Fruit fly (Drosophila melanogaster) whole organism, wandering third instar larva: ENCODE measurements around the gene CG31272.

Source experiments
- CG32264 ChIP-seq: fragments of 200-800 bp; sonication (Bioruptor generic); optimal IDR thresholded peaks from 2 replicates; lab custom pipeline; 2016; ENCODE audit warnings: missing biosample characterization, missing genetic modification characterization
- CG9705 ChIP-seq: fragments of 200-800 bp; sonication (Bioruptor generic); optimal IDR thresholded peaks from 2 replicates; lab custom pipeline; 2018; ENCODE audit warnings: missing biosample characterization, mild to moderate bottlenecking, missing genetic modification characterization
- CrebA ChIP-seq: fragments of 200-800 bp; sonication (Bioruptor generic); optimal IDR thresholded peaks from 2 replicates; lab custom pipeline; 2016; ENCODE audit warnings: missing biosample characterization, mild to moderate bottlenecking, missing genetic modification characterization, borderline replicate concordance
- Dfd ChIP-seq: fragments of >200 bp; optimal IDR thresholded peaks from 2 replicates; lab custom pipeline; 2017; ENCODE audit warnings: missing biosample characterization, missing genetic modification characterization
- Dif ChIP-seq: fragments of 200-275, 200-300 bp; sonication (Bioruptor generic); optimal IDR thresholded peaks from 2 replicates; lab custom pipeline; 2018; ENCODE audit warnings: missing biosample characterization, missing genetic modification characterization; ENCODE audit not compliant: partially characterized antibody
- GATAd ChIP-seq: sonication (Bioruptor generic); optimal IDR thresholded peaks from 2 replicates; lab custom pipeline; 2016; ENCODE audit warnings: missing biosample characterization, missing genetic modification characterization
- HLH106 ChIP-seq: fragments of 200-800 bp; optimal IDR thresholded peaks from 3 replicates; lab custom pipeline; 2019; ENCODE audit warnings: missing biosample characterization, mild to moderate bottlenecking, missing genetic modification characterization, moderate library complexity
- Hr83 ChIP-seq: fragments of 200-300 bp; sonication (Bioruptor generic); optimal IDR thresholded peaks from 2 replicates; lab custom pipeline; 2016; ENCODE audit warnings: missing biosample characterization, mild to moderate bottlenecking, missing genetic modification characterization, moderate library complexity; ENCODE audit not compliant: poor library complexity, severe bottlenecking
- Jra ChIP-seq: sonication (Bioruptor generic); optimal IDR thresholded peaks from 2 replicates; lab custom pipeline; 2016; ENCODE audit warnings: missing biosample characterization, missing genetic modification characterization
- Mio ChIP-seq: sonication (Bioruptor generic); optimal IDR thresholded peaks from 2 replicates; lab custom pipeline; 2016; ENCODE audit warnings: missing biosample characterization, missing genetic modification characterization
- Myc ChIP-seq: fragments of >200 bp; optimal IDR thresholded peaks from 2 replicates; lab custom pipeline; 2017
- Rel ChIP-seq, 2 experiments: fragments of 200-800 bp; sonication (Bioruptor generic) in 1 of 2; optimal IDR thresholded peaks; 2 replicates in 1 of 2; 3 replicates in 1 of 2; lab custom pipeline; 2016 to 2019; ENCODE audit warnings: mild to moderate bottlenecking in 2 of 2, missing biosample characterization in 2 of 2, missing genetic modification characterization in 2 of 2, moderate library complexity in 1 of 2
- Sp1 ChIP-seq: fragments of 200-800 bp; sonication (Bioruptor generic); optimal IDR thresholded peaks from 3 replicates; lab custom pipeline; 2019; ENCODE audit warnings: missing biosample characterization, mild to moderate bottlenecking, missing genetic modification characterization, moderate library complexity
- Vsx2 ChIP-seq: fragments of 200-300, 225-300 bp; sonication (Bioruptor generic); optimal IDR thresholded peaks from 2 replicates; lab custom pipeline; 2018; ENCODE audit warnings: missing biosample characterization, missing genetic modification characterization; ENCODE audit not compliant: partially characterized antibody
- br ChIP-seq: fragments of 200-800 bp; sonication (Bioruptor generic); optimal IDR thresholded peaks from 2 replicates; lab custom pipeline; 2016; ENCODE audit warnings: missing biosample characterization, missing genetic modification characterization
- dl ChIP-seq, 2 experiments: fragments of 175-275, 200-275 bp in 1 of 2; fragments of 200-275 bp in 1 of 2; sonication (Bioruptor generic); optimal IDR thresholded peaks; lab custom pipeline; 2018; ENCODE audit warnings: mild to moderate bottlenecking in 2 of 2, missing biosample characterization in 2 of 2, missing genetic modification characterization in 2 of 2, moderate library complexity in 2 of 2; ENCODE audit not compliant: partially characterized antibody in 2 of 2, insufficient read depth in 1 of 2
- dmrt93B ChIP-seq: fragments of 200-800 bp; sonication (Bioruptor generic); optimal IDR thresholded peaks from 2 replicates; lab custom pipeline; 2018; ENCODE audit warnings: missing biosample characterization, mild to moderate bottlenecking, missing genetic modification characterization
- dsf ChIP-seq: sonication (Bioruptor generic); optimal IDR thresholded peaks from 2 replicates; lab custom pipeline; 2016; ENCODE audit warnings: missing biosample characterization, missing genetic modification characterization, borderline replicate concordance
- ey ChIP-seq: fragments of 200-800 bp; sonication (Bioruptor generic); optimal IDR thresholded peaks from 2 replicates; lab custom pipeline; 2016; ENCODE audit warnings: missing biosample characterization, missing genetic modification characterization
- fru ChIP-seq: fragments of 200-800 bp; sonication (Bioruptor generic); optimal IDR thresholded peaks from 3 replicates; lab custom pipeline; 2016; ENCODE audit warnings: missing biosample characterization, mild to moderate bottlenecking, missing genetic modification characterization
- h ChIP-seq: fragments of 200-800 bp; sonication (Bioruptor generic); optimal IDR thresholded peaks from 3 replicates; lab custom pipeline; 2016; ENCODE audit warnings: missing biosample characterization, mild to moderate bottlenecking, missing genetic modification characterization
- jim ChIP-seq: fragments of 175-275, 200-325 bp; sonication (Bioruptor generic); optimal IDR thresholded peaks from 2 replicates; lab custom pipeline; 2016; ENCODE audit warnings: missing biosample characterization, mild to moderate bottlenecking, missing genetic modification characterization
- psq ChIP-seq: fragments of 200-800 bp; sonication (Bioruptor generic); optimal IDR thresholded peaks from 3 replicates; lab custom pipeline; 2017; ENCODE audit warnings: missing biosample characterization, mild to moderate bottlenecking, missing genetic modification characterization, moderate library complexity
- rgr ChIP-seq: fragments of 200-800 bp; sonication (Bioruptor generic); optimal IDR thresholded peaks from 3 replicates; lab custom pipeline; 2016; ENCODE audit warnings: missing biosample characterization, mild to moderate bottlenecking, missing genetic modification characterization
- sage ChIP-seq: fragments of 200-800 bp; sonication (Bioruptor generic); optimal IDR thresholded peaks from 2 replicates; lab custom pipeline; 2016; ENCODE audit warnings: missing biosample characterization, mild to moderate bottlenecking, missing genetic modification characterization
- sv ChIP-seq: fragments of 200-800 bp; sonication (Bioruptor generic); optimal IDR thresholded peaks from 3 replicates; lab custom pipeline; 2016; ENCODE audit warnings: missing biosample characterization, missing genetic modification characterization
- usp ChIP-seq: fragments of >200 bp; optimal IDR thresholded peaks from 2 replicates; lab custom pipeline; 2017; ENCODE audit warnings: missing biosample characterization, missing genetic modification characterization
- woc ChIP-seq: sonication (Bioruptor generic); optimal IDR thresholded peaks from 2 replicates; lab custom pipeline; 2016; ENCODE audit warnings: missing biosample characterization, mild to moderate bottlenecking, missing genetic modification characterization

The CG31272 gene

DNA sequence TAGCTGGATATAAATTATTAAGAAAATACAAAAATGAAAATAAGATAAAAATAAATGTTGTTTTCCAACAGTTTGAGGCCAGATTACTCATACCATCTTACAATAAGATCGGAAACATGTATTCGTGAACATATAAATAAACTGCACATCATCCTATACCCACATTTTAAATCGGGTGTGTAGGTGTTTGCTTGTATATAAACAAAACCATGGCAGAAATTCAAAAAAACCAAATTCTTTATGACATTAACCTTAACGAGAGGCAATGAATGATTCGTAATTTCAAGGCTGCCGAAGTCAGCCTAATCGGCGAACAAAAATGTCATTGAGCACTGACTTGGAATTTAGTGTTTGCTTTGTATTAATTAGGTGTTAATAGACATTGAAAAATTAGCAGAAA lies 19.0 kb upstream of the CG31272 start:
- TF ChIP-seq jim (GFP tag; lab: Kevin White, UChicago) (no peak), Sp1 (GFP tag; lab: Kevin White, UChicago) (no peak), dsf (GFP tag; lab: Kevin White, UChicago) (no peak), Jra (no peak), CrebA (GFP tag; lab: Kevin White, UChicago) (no peak), CG9705 (no peak), dmrt93B (GFP tag; lab: Kevin White, UChicago) (no peak)

DNA sequence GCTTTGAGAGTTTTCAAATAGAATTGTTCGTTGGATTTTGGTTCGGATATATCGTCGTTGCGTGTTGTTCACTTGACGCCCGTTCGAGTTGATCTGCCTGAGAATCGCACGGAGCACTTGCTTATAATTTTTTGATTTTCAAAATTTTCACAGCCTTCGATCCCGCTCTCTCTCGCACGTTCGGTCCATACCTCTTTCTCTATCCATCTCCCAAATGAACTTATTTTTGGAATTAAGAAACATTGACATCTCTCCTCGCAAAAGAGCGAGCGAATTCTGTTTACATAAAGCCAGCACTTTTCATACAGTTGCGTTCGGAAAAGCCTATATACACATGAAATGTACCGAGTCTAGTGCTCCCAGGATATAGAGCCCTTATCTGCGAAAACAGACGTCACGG lies 18.1 kb upstream of the CG31272 start, which contains the start of the genes CG45076, CG45078 and fau:
CG45076 (minus strand) TSS at position 101 of the 400 bp plus-strand sequence.
CG45078 (minus strand) TSS at position 101 of the 400 bp plus-strand sequence.
fau (minus strand) TSS at position 101 of the 400 bp plus-strand sequence.
- TF ChIP-seq Dfd (GFP tag; lab: Kevin White, UChicago) (no peak), fru (no peak), CrebA (GFP tag; lab: Kevin White, UChicago) (no peak)

DNA sequence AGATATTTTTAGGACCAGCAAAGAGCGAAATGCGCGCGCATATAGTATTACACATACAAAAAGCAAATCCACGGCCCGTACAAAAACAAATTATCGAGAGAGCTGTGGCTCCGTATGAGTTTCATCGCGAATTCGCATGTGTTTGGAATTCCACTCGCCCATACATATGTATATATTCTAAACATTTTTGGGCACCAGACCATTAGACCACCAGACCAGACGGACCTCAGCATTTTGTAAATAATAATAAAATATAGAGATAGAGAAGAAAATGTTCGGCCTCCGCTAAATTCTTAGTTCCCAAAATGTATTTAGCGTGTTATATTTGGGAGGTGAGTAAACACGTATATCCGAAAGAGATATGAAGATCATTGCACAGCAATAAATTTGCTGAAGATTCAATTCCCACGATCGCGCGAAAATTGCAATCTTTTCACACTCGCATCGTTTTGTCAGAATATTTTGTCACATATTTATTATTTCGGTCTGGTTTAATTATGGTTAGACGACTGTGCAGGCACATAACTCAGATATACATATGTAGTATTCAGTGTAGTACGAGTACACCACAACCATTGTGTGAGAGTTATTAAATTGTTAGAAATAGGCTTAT lies 17.0 kb upstream of the CG31272 start:
- no peak for TF ChIP-seq Sp1 (GFP tag; lab: Kevin White, UChicago)
- no peak for TF ChIP-seq rgr (GFP tag; lab: Kevin White, UChicago)
- no peak for TF ChIP-seq Mio (GFP tag; lab: Kevin White, UChicago)
- no peak for TF ChIP-seq Myc (lab: Kevin White, UChicago)
- no peak for TF ChIP-seq sv (GFP tag; lab: Kevin White, UChicago)
- TF ChIP-seq dsf (GFP tag; lab: Kevin White, UChicago) = no peak
- TF ChIP-seq dl (GFP tag; optimal IDR thresholded peaks at IDR 0.05; lab: Kevin White, UChicago; ENCODE audit: insufficient read depth in 1 of 2, partially characterized antibody in 2 of 2) = no peak
- TF ChIP-seq GATAd (GFP tag; lab: Kevin White, UChicago) = no peak
- no peak for TF ChIP-seq HLH106 (tag; lab: Kevin White, UChicago)
- TF ChIP-seq br (GFP tag; lab: Kevin White, UChicago) = no peak
- no peak for TF ChIP-seq Vsx2
- TF ChIP-seq Rel (GFP tag; optimal IDR thresholded peaks at IDR 0.05; lab: Kevin White, UChicago) = no peak
- TF ChIP-seq Rel (tag; optimal IDR thresholded peaks at IDR 0.05; lab: Kevin White, UChicago) = no peak
- TF ChIP-seq CG32264 (GFP tag; lab: Kevin White, UChicago) = no peak
- TF ChIP-seq, all 38 proteins: peak for 0

DNA sequence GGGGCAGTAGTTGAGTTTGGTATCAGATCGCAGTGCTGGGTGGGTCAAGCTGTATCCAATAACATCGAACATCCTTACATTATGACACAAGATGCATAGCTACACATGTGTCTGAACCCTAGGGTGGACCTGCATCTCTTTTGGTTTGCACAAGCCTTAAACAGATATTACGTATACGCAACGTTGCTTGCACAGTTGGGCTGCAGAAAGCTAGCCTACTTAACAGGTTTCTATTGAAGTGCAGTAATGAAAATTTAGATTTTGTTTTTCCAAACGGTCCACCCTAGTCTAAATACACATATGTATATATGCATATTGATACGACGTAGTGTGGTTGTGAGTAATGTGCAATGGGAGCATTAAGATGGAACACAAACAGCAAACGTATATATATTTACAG lies 16.0 kb upstream of the CG31272 start:
- TF ChIP-seq h (GFP tag; lab: Kevin White, UChicago) = peak; percentile 15
- no peak for TF ChIP-seq CG9705

DNA sequence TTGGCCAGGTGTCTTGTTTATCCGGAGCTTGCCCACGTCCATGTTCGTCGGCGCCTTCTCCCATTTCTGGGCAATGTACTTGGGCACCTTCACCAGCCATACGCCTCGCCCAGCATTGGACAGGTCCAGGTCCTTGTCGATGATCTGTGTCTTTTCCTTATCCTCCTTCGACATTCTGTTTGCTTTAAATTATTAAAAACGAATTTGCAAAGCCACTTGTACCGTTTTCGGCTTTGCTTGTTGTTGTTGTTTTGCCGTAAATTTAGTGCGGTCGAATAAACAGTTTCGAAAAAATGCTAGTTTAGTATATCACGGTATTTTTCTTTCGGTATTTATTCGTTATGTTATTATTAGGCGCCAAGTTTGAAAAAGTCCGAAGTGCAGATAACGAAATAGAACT lies 8.3 kb upstream of the CG31272 start, which contains the start of gene TfIIFbeta:
TfIIFbeta (minus strand) TSS at position 279 of the 400 bp plus-strand sequence.
- TF ChIP-seq usp (GFP tag; lab: Kevin White, UChicago) (no peak), woc (GFP tag; lab: Kevin White, UChicago) (no peak), Vsx2 (no peak), ey (no peak), Hr83 (no peak), CG9705 (no peak), sage (GFP tag; lab: Kevin White, UChicago) (peak; percentile 18)

DNA sequence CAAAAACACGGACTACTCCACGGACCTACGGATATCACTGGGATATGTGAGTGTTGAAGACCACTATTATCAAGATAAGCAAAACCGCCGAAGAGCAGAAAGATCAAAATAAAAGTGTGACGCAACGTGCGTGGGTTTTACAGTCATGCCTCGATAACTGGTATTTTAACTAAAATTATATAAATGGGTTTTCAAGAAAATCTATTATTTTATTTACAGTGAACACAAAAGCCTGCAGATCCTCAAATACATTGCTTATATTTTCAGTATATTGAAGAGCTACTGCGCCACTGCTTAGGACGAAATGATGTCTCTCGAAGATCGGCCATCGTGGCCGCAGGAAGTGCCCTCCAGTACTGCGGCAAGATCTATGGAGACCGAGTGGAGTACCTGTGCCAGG lies 2.8 kb upstream of the CG31272 start:
- no peak for TF ChIP-seq Dif (GFP tag; lab: Kevin White, UChicago)
- peak; percentile 12 for TF ChIP-seq ey
- TF ChIP-seq Rel (GFP tag; optimal IDR thresholded peaks at IDR 0.05; lab: Kevin White, UChicago) = no peak
- TF ChIP-seq Rel (tag; optimal IDR thresholded peaks at IDR 0.05; lab: Kevin White, UChicago) = no peak
- no peak for TF ChIP-seq Jra
- no peak for TF ChIP-seq psq (GFP tag; lab: Kevin White, UChicago)
- TF ChIP-seq dsf (GFP tag; lab: Kevin White, UChicago) = no peak
- no peak for TF ChIP-seq fru
- TF ChIP-seq, all 38 proteins: peak for 1
